Worm (Caenorhabditis elegans) whole organism, L3 larva: ENCODE measurements around the gene Y54G2A.26.
A peak's percentile ranks its signal among the peaks of the same experiment; 100 is the strongest.

Source experiments
- R02D3.7 ChIP-seq: fragments of 150-350 bp; optimal IDR thresholded peaks from 2 replicates; lab custom pipeline; 2014; ENCODE audit warnings: missing biosample characterization, missing genetic modification characterization
- ZK546.5 ChIP-seq: sonication (generic microtip); optimal IDR thresholded peaks from 2 replicates; lab custom pipeline; 2017; ENCODE audit warnings: missing biosample characterization, missing genetic modification characterization
- aly-2 ChIP-seq: fragments of 150-350 bp; optimal IDR thresholded peaks from 2 replicates; lab custom pipeline; 2014; ENCODE audit warnings: missing biosample characterization, missing genetic modification characterization
- ceh-16 ChIP-seq: sonication (generic microtip); optimal IDR thresholded peaks from 2 replicates; lab custom pipeline; 2017; ENCODE audit warnings: missing biosample characterization, missing genetic modification characterization
- ceh-28 ChIP-seq: fragments of 150-350 bp; optimal IDR thresholded peaks from 2 replicates; lab custom pipeline; 2014; ENCODE audit warnings: missing biosample characterization, missing genetic modification reagents, missing genetic modification characterization
- ceh-82 ChIP-seq: fragments of 150-350 bp; optimal IDR thresholded peaks from 2 replicates; lab custom pipeline; 2014; ENCODE audit warnings: missing biosample characterization, missing genetic modification characterization
- ceh-9 ChIP-seq: sonication (generic microtip); optimal IDR thresholded peaks from 2 replicates; lab custom pipeline; 2018; ENCODE audit warnings: missing biosample characterization, missing genetic modification characterization
- elt-1 ChIP-seq: fragments of 150-350 bp; optimal IDR thresholded peaks from 2 replicates; lab custom pipeline; 2014; ENCODE audit warnings: missing biosample characterization, missing genetic modification characterization
- elt-2 ChIP-seq: sonication (generic microtip); optimal IDR thresholded peaks from 2 replicates; lab custom pipeline; 2016; ENCODE audit warnings: missing genetic modification reagents, mild to moderate bottlenecking, missing genetic modification characterization, missing compliant biosample characterization
- elt-3 ChIP-seq, 3 experiments: fragments of 150-350 bp in 1 of 3; sonication (generic microtip) in 2 of 3; optimal IDR thresholded peaks; 2 replicates in 2 of 3; 4 replicates in 1 of 3; lab custom pipeline; 2014 to 2017; ENCODE audit warnings: missing biosample characterization in 3 of 3, missing genetic modification characterization in 3 of 3
- eor-1 ChIP-seq, 2 experiments: fragments of 150-350 bp; optimal IDR thresholded peaks; 2 replicates each; lab custom pipeline; 2014 to 2018; ENCODE audit warnings: missing biosample characterization in 2 of 2, missing genetic modification characterization in 2 of 2
- fkh-10 ChIP-seq: sonication (generic microtip); optimal IDR thresholded peaks from 2 replicates; lab custom pipeline; 2017; ENCODE audit warnings: missing biosample characterization, missing genetic modification reagents, missing genetic modification characterization
- fkh-2 ChIP-seq: fragments of 150-350 bp; optimal IDR thresholded peaks from 2 replicates; lab custom pipeline; 2014; ENCODE audit warnings: missing biosample characterization, missing genetic modification reagents, missing genetic modification characterization
- hmg-11 ChIP-seq: sonication (generic microtip); optimal IDR thresholded peaks from 2 replicates; lab custom pipeline; 2016; ENCODE audit warnings: missing genetic modification characterization, missing compliant biosample characterization
- lin-15B ChIP-seq: fragments of 150-350 bp; optimal IDR thresholded peaks from 2 replicates; lab custom pipeline; 2014; ENCODE audit warnings: missing biosample characterization, missing genetic modification characterization
- lin-39 ChIP-seq: fragments of 150-350 bp; optimal IDR thresholded peaks from 2 replicates; lab custom pipeline; 2018; ENCODE audit warnings: missing biosample characterization, missing genetic modification reagents, missing genetic modification characterization
- mml-1 ChIP-seq: fragments of 150-350 bp; sonication (generic microtip); optimal IDR thresholded peaks from 3 replicates; lab custom pipeline; 2014; ENCODE audit warnings: missing biosample characterization, missing genetic modification characterization
- nfya-1 ChIP-seq: sonication (generic microtip); optimal IDR thresholded peaks from 2 replicates; lab custom pipeline; 2017; ENCODE audit warnings: missing genetic modification characterization, mild to moderate bottlenecking, missing compliant biosample characterization, antibody characterized with exemption, moderate library complexity; ENCODE audit not compliant: insufficient read depth
- nhr-12 ChIP-seq: fragments of 150-350 bp; optimal IDR thresholded peaks from 2 replicates; lab custom pipeline; 2014; ENCODE audit warnings: missing biosample characterization, missing genetic modification characterization
- nhr-23 ChIP-seq: fragments of 150-350 bp; optimal IDR thresholded peaks from 2 replicates; lab custom pipeline; 2014; ENCODE audit warnings: missing biosample characterization, missing genetic modification reagents, missing genetic modification characterization
- nhr-25 ChIP-seq: sonication (generic microtip); optimal IDR thresholded peaks from 2 replicates; lab custom pipeline; 2017; ENCODE audit warnings: missing biosample characterization, missing genetic modification characterization
- nhr-28 ChIP-seq: fragments of 150-350 bp; optimal IDR thresholded peaks from 2 replicates; lab custom pipeline; 2014; ENCODE audit warnings: missing biosample characterization, missing genetic modification characterization
- nhr-43 ChIP-seq: sonication (generic microtip); optimal IDR thresholded peaks from 2 replicates; lab custom pipeline; 2016; ENCODE audit warnings: mild to moderate bottlenecking, missing genetic modification characterization, missing compliant biosample characterization; ENCODE audit not compliant: poor library complexity, severe bottlenecking
- nhr-76 ChIP-seq: fragments of 150-350 bp; sonication (generic microtip); optimal IDR thresholded peaks from 5 replicates; lab custom pipeline; 2014; ENCODE audit warnings: missing biosample characterization, missing genetic modification characterization
- pha-4 ChIP-seq: fragments of 150-350 bp; optimal IDR thresholded peaks from 2 replicates; lab custom pipeline; 2014; ENCODE audit warnings: missing biosample characterization, missing genetic modification reagents, missing genetic modification characterization
- pqm-1 ChIP-seq: fragments of 150-350 bp; optimal IDR thresholded peaks from 2 replicates; lab custom pipeline; 2017; ENCODE audit warnings: missing biosample characterization, missing genetic modification characterization, inconsistent platforms
- sea-2 ChIP-seq: fragments of 150-350 bp; sonication (generic microtip); optimal IDR thresholded peaks from 4 replicates; lab custom pipeline; 2014; ENCODE audit warnings: missing biosample characterization, missing genetic modification reagents, missing genetic modification characterization
- snpc-4 ChIP-seq: fragments of 150-350 bp; optimal IDR thresholded peaks from 2 replicates; lab custom pipeline; 2014; ENCODE audit warnings: missing biosample characterization, missing genetic modification characterization
- tbx-2 ChIP-seq: sonication (generic microtip); optimal IDR thresholded peaks from 2 replicates; lab custom pipeline; 2016; ENCODE audit warnings: mild to moderate bottlenecking, missing genetic modification characterization, missing compliant biosample characterization
- unc-62 ChIP-seq: fragments of 150-350 bp; sonication (generic microtip); optimal IDR thresholded peaks from 4 replicates; lab custom pipeline; 2014; ENCODE audit warnings: missing biosample characterization, missing genetic modification reagents, missing genetic modification characterization
- zag-1 ChIP-seq: fragments of 150-350 bp; optimal IDR thresholded peaks from 2 replicates; lab custom pipeline; 2014; ENCODE audit warnings: missing biosample characterization, missing genetic modification characterization
- ztf-11 ChIP-seq: fragments of 150-350 bp; optimal IDR thresholded peaks from 2 replicates; lab custom pipeline; 2014; ENCODE audit warnings: missing biosample characterization, missing genetic modification characterization
- ztf-4 ChIP-seq: fragments of 150-350 bp; optimal IDR thresholded peaks from 2 replicates; lab custom pipeline; 2014; ENCODE audit warnings: missing biosample characterization, missing genetic modification characterization

Y54G2A.26 gene

DNA sequence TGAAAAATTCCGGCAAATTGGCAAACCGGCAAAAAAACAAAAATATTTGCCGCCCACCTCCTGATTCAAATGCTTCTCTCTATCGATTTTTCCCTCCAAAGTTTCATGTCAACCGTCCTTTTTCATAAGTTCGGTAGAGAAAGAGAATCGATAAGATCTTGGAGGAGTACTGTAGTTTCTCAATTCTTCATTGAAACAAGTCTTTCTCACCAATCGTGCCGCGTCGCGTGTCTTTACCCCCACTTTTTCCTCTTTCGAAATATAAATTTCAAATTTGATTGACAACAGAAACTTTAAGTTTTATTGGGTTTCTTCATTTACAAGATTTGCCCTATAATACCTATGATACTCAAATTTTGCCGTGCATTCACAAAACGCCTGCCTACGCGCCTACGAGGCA lies 23.3 kb upstream of the Y54G2A.26 start:
- TF ChIP-seq ceh-28 (tag; lab: Kevin White, UChicago): peak; percentile 4
- no peak for TF ChIP-seq ztf-11 (tag; lab: Kevin White, UChicago)
- TF ChIP-seq nfya-1 (tag; lab: Kevin White, UChicago): peak; percentile 62
- TF ChIP-seq ztf-4 (tag; lab: Kevin White, UChicago): no peak
- no peak for TF ChIP-seq hmg-11 (tag; lab: Kevin White, UChicago)
- TF ChIP-seq ceh-16: no peak
- TF ChIP-seq snpc-4 (tag; lab: Kevin White, UChicago): no peak
- peak; percentile 3 for TF ChIP-seq nhr-25
- no peak for TF ChIP-seq fkh-2 (tag; lab: Kevin White, UChicago)

DNA sequence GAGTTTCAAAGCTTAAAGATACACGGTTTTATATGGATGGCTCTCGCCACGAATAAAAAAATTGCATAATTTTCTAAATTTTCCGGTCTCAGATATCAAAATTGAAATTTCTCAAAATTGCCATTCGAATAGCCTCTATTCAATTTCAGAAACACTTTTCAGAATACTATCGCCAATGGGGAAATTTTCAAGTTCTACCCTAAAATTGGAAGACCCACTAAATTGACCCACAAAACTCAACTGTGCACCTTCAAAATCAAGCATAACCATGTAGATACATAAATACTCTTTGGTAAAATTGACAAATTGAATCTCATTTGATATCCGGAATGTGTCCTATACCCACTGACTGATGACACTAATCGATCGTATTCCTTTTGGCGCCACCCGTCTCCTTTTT lies 20.9 kb upstream of the Y54G2A.26 start:
- no peak for TF ChIP-seq nhr-76 (tag; lab: Kevin White, UChicago)
- TF ChIP-seq R02D3.7 (tag; lab: Kevin White, UChicago): no peak
- no peak for TF ChIP-seq elt-2 (tag; lab: Kevin White, UChicago)
- TF ChIP-seq aly-2: no peak
- no peak for TF ChIP-seq sea-2
- TF ChIP-seq zag-1 (tag; lab: Kevin White, UChicago): no peak
- TF ChIP-seq ZK546.5: no peak
- no peak for TF ChIP-seq nhr-28 (tag; lab: Kevin White, UChicago)
- TF ChIP-seq tbx-2: no peak
- TF ChIP-seq nfya-1 (tag; lab: Kevin White, UChicago): no peak
- no peak for TF ChIP-seq elt-1
- no peak for TF ChIP-seq lin-39 (tag; lab: Kevin White, UChicago)
- TF ChIP-seq pha-4: no peak
- no peak for TF ChIP-seq nhr-43 (tag; lab: Kevin White, UChicago)
- no peak for TF ChIP-seq nhr-12
- no peak for TF ChIP-seq ztf-4 (tag; lab: Kevin White, UChicago)
- no peak for TF ChIP-seq lin-15B (tag; lab: Kevin White, UChicago)
- no peak for TF ChIP-seq ceh-16
- TF ChIP-seq fkh-10: no peak

DNA sequence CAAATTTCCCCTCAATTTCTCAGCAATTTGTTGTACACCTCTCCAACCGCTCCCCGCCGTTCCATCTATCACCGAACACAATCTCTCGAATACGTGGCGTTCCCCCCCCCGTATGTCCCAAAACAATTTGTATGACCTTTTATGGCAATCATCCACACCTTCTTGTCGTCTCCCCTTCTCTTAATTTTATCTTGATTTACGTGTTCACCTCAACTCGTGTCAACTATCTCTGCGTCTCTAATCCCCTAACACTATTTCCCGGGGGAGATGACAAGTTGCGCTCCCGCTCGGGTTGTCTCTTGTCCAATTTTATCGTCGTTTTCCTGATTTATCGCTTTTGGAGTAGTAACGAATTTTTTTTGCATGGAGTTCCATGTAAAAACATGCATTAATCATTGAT lies 19.3 kb upstream of the Y54G2A.26 start:
- TF ChIP-seq R02D3.7 (tag; lab: Kevin White, UChicago): no peak
- no peak for TF ChIP-seq ceh-9 (tag; lab: Kevin White, UChicago)
- TF ChIP-seq nhr-12: no peak
- peak; percentile 87 for TF ChIP-seq elt-1
- TF ChIP-seq nhr-43 (tag; lab: Kevin White, UChicago): no peak
- TF ChIP-seq lin-39 (tag; lab: Kevin White, UChicago): peak; percentile 10
- TF ChIP-seq tbx-2: no peak
- TF ChIP-seq nhr-25: peak; percentile 71
- TF ChIP-seq elt-3 (tag; optimal IDR thresholded peaks at IDR 0.05; lab: Kevin White, UChicago): no peak
- TF ChIP-seq nhr-76 (tag; lab: Kevin White, UChicago): no peak
- no peak for TF ChIP-seq hmg-11 (tag; lab: Kevin White, UChicago)
- TF ChIP-seq eor-1 (tag; optimal IDR thresholded peaks at IDR 0.05; lab: Kevin White, UChicago): no peak
- peak; percentile 49 for TF ChIP-seq unc-62 (GFP tag; lab: Kevin White, UChicago)
- TF ChIP-seq nhr-23 (tag; lab: Kevin White, UChicago): peak; percentile 50
- TF ChIP-seq, all 47 proteins: peak for 5

DNA sequence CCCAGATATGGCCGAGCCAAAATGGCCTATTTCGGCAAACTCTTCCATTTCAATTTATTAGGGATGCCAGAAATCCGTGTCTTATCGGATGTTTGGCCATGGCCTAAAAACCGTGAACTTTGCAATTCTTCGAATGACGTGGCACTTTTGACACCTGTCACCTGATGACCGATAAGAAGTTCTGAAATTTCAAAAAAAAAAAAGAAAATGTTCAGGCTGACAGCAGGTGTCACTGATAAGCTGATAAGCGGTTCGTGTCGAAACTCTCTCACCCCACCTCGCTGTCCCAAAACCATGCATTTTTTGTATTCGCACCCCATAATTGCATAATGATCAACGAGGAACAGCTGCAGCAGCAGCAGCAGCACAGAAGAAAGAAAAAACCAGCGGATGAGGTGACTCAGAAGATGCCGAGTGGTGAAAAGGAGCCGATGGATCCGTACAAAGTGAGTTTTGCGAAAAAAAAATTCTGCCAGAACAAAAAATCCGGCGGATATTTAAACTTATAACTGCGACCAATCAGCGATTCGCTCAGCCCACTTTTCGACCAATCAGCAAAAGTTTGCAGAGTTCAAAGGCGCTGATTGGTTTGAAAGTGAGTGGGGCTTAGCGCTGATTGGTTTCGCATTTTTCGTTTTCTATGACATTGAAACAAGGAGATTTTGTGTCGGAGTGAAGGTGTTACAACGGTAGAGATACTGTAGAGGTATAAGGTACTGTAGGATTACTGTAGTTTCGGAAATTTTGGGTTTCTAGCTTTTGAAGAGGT lies 17.3 kb upstream of the Y54G2A.26 start, which contains the start of the genes Y54G2A.28 and vrp-1:
Gene Y54G2A.28 (minus strand): TSS at position 48 of the 769 bp plus-strand sequence.
Gene vrp-1 (plus strand): TSS at position 214 of the 769 bp plus-strand sequence.
- peak; percentile 97 for TF ChIP-seq elt-2 (tag; lab: Kevin White, UChicago)
- TF ChIP-seq nhr-28 (tag; lab: Kevin White, UChicago): no peak
- TF ChIP-seq ceh-82: no peak
- TF ChIP-seq nfya-1 (tag; lab: Kevin White, UChicago): peak; percentile 77
- peak; percentile 55 for TF ChIP-seq pqm-1 (tag; lab: Kevin White, UChicago)
- no peak for TF ChIP-seq fkh-10
- TF ChIP-seq lin-15B (tag; lab: Kevin White, UChicago): no peak
- TF ChIP-seq mml-1: no peak
